Worm (Caenorhabditis elegans) whole organism, mixed stage, embryonic: Measurements from ENCODE around the gene W04G3.11.

Experiments used
- bed-3 ChIP-seq: fragments of 200-800 bp; sonication (Bioruptor generic); optimal IDR thresholded peaks from 3 replicates; lab custom pipeline; 2018; ENCODE audit warnings: mild to moderate bottlenecking, missing genetic modification characterization, moderate library complexity, missing compliant biosample characterization
- elt-1 ChIP-seq: sonication (generic microtip); optimal IDR thresholded peaks from 2 replicates; lab custom pipeline; 2017; ENCODE audit warnings: missing genetic modification characterization, mild to moderate bottlenecking, missing compliant biosample characterization, antibody characterized with exemption, moderate library complexity, borderline replicate concordance; ENCODE audit not compliant: insufficient read depth
- elt-3 ChIP-seq: fragments of 150-350 bp; optimal IDR thresholded peaks from 2 replicates; lab custom pipeline; 2014; ENCODE audit warnings: missing biosample characterization, missing genetic modification characterization
- lsy-2 ChIP-seq: fragments of 150-350 bp; optimal IDR thresholded peaks from 2 replicates; lab custom pipeline; 2014; ENCODE audit warnings: missing biosample characterization, missing genetic modification characterization
- nhr-12 ChIP-seq: fragments of 150-350 bp; optimal IDR thresholded peaks from 2 replicates; lab custom pipeline; 2014; ENCODE audit warnings: missing biosample characterization, missing genetic modification characterization
- nhr-76 ChIP-seq: sonication (generic microtip); optimal IDR thresholded peaks from 2 replicates; lab custom pipeline; 2017; ENCODE audit warnings: missing biosample characterization, missing genetic modification characterization
- unc-62 ChIP-seq: fragments of 150-350 bp; optimal IDR thresholded peaks from 2 replicates; lab custom pipeline; 2014; ENCODE audit warnings: missing biosample characterization, missing genetic modification reagents, missing genetic modification characterization
- ztf-11 ChIP-seq: fragments of 150-350 bp; optimal IDR thresholded peaks from 2 replicates; lab custom pipeline; 2014; ENCODE audit warnings: missing biosample characterization, missing genetic modification characterization

- no peak for TF ChIP-seq ztf-11 (tag; lab: Kevin White, UChicago)
- no peak for TF ChIP-seq elt-3 (tag; lab: Kevin White, UChicago)
- no peak for TF ChIP-seq nhr-76 (tag; lab: Kevin White, UChicago)
- TF ChIP-seq nhr-12: no peak
- TF ChIP-seq elt-1: no peak
- TF ChIP-seq lsy-2 (tag; lab: Kevin White, UChicago): no peak
- no peak for TF ChIP-seq unc-62 (GFP tag; lab: Kevin White, UChicago)
- no peak for TF ChIP-seq bed-3
Observed at ce11 chrX:11114420-11114819, 25.4 kb downstream of the W04G3.11 start.
